Fruit fly (Drosophila melanogaster) whole organism, embryonic: ENCODE results near the gene CG31957.

Experiments used
- CG11085 ChIP-seq: fragments of 200-800 bp; sonication (Bioruptor generic); IDR thresholded peaks from 2 replicates; pipeline ENCODE4 v1.3.6; 2022; ENCODE audit warnings: missing biosample characterization, missing genetic modification characterization
- CG15011 ChIP-seq: fragments of 200-800 bp; sonication (Bioruptor generic); optimal IDR thresholded peaks from 3 replicates; lab custom pipeline; 2018; ENCODE audit warnings: missing biosample characterization, mild to moderate bottlenecking, missing genetic modification characterization
- CG9609 ChIP-seq: fragments of 200-800 bp; sonication (Bioruptor generic); optimal IDR thresholded peaks from 3 replicates; lab custom pipeline; 2016; ENCODE audit warnings: missing biosample characterization, missing genetic modification characterization
- Oaz ChIP-seq: fragments of 200-800 bp; sonication (Bioruptor generic); IDR thresholded peaks from 2 replicates; pipeline ENCODE4 v1.3.6; 2022; ENCODE audit warnings: missing biosample characterization, missing genetic modification characterization
- PHDP ChIP-seq: fragments of 200-800 bp; sonication (Bioruptor generic); optimal IDR thresholded peaks from 3 replicates; lab custom pipeline; 2018; ENCODE audit warnings: missing biosample characterization, mild to moderate bottlenecking, missing genetic modification characterization, moderate library complexity
- Vsx1 ChIP-seq: fragments of 200-800 bp; sonication (Bioruptor generic); optimal IDR thresholded peaks from 2 replicates; lab custom pipeline; 2017; ENCODE audit warnings: missing biosample characterization, mild to moderate bottlenecking, missing genetic modification characterization, missing genetic modification reagents
- cg ChIP-seq: fragments of 200-800 bp; sonication (Bioruptor generic); optimal IDR thresholded peaks from 3 replicates; lab custom pipeline; 2019; ENCODE audit warnings: missing biosample characterization, mild to moderate bottlenecking, missing genetic modification characterization, moderate library complexity
- ham ChIP-seq: fragments of 200-800 bp; sonication (Bioruptor generic); IDR thresholded peaks from 2 replicates; pipeline ENCODE4 v1.3.6; 2022; ENCODE audit warnings: missing biosample characterization, missing genetic modification characterization
- otp ChIP-seq: fragments of 200-800 bp; sonication (Bioruptor generic); IDR thresholded peaks from 3 replicates; pipeline ENCODE4, ENCODE4 v1.3.6; 2022; ENCODE audit warnings: missing biosample characterization, missing genetic modification characterization
- tap ChIP-seq: fragments of 200-800 bp; optimal IDR thresholded peaks from 3 replicates; lab custom pipeline; 2019; ENCODE audit warnings: missing biosample characterization, mild to moderate bottlenecking, missing genetic modification characterization, moderate library complexity

dm6 chr2L:3916857-3917256, 44.6 kb upstream of the CG31957 start:
- TF ChIP-seq tap (no peak), PHDP (tag; lab: Kevin White, UChicago) (no peak), CG15011 (no peak), Oaz (GFP tag; lab: Robert Waterston, UW) (no peak), CG11085 (GFP tag; lab: Robert Waterston, UW) (no peak), CG9609 (GFP tag; lab: Kevin White, UChicago) (no peak), ham (GFP tag; lab: Robert Waterston, UW) (no peak), cg (GFP tag; lab: Kevin White, UChicago) (no peak), otp (no peak), Vsx1 (GFP tag; lab: Kevin White, UChicago) (no peak)
